Worm (Caenorhabditis elegans): ENCODE data around the gene lido-10.

ce11 chrII:2955656-2956115 lies 46.6 kb upstream of the lido-10 start, which contains the start of gene irld-48:
- TF ChIP-seq C08G9.2 (tag; optimal IDR thresholded peaks at IDR 0.05) (no peak), unc-55 (GFP tag; optimal IDR thresholded peaks at IDR 0.05) (no peak), eyg-1 (tag; optimal IDR thresholded peaks at IDR 0.05) (no peak), tbx-2 (tag; optimal IDR thresholded peaks at IDR 0.05) (no peak), zip-5 (tag; optimal IDR thresholded peaks at IDR 0.05) (no peak), dmd-4 (tag; optimal IDR thresholded peaks at IDR 0.05; ENCODE audit: borderline replicate concordance) (no peak), ceh-31 (tag; optimal IDR thresholded peaks at IDR 0.05) (no peak), che-1 (tag; optimal IDR thresholded peaks at IDR 0.05) (no peak)
